Fruit fly (Drosophila melanogaster) whole organism, prepupa: ENCODE data around the gene Dok.

Experiments used
- Blimp-1 ChIP-seq: fragments of 200-800 bp; sonication (Bioruptor generic); optimal IDR thresholded peaks from 3 replicates; lab custom pipeline; 2017; ENCODE audit warnings: missing biosample characterization, missing genetic modification characterization, mild to moderate bottlenecking, moderate library complexity, missing genetic modification reagents
- CG11762 ChIP-seq: fragments of 200-800 bp; sonication (Bioruptor generic); optimal IDR thresholded peaks from 3 replicates; lab custom pipeline; 2016; ENCODE audit warnings: missing biosample characterization, missing genetic modification characterization; ENCODE audit not compliant: insufficient read depth
- CG1621 ChIP-seq: fragments of 200-800 bp; sonication (Bioruptor generic); optimal IDR thresholded peaks from 3 replicates; lab custom pipeline; 2018; ENCODE audit warnings: missing biosample characterization, mild to moderate bottlenecking, missing genetic modification characterization
- Ets21C ChIP-seq: fragments of 200-800 bp; sonication (Bioruptor generic); optimal IDR thresholded peaks from 3 replicates; lab custom pipeline; 2016; ENCODE audit warnings: missing biosample characterization, missing genetic modification characterization
- Gug ChIP-seq: fragments of 200-800 bp; sonication (Bioruptor generic); IDR thresholded peaks from 2 replicates; pipeline ENCODE4 v1.3.6; 2022; ENCODE audit warnings: missing biosample characterization, missing genetic modification characterization
- Hr4 ChIP-seq: fragments of 200-800 bp; sonication (Bioruptor generic); optimal IDR thresholded peaks from 3 replicates; lab custom pipeline; 2016; ENCODE audit warnings: missing biosample characterization, missing genetic modification characterization
- Lpt ChIP-seq: fragments of 200-800 bp; sonication (Bioruptor generic); optimal IDR thresholded peaks from 3 replicates; lab custom pipeline; 2016; ENCODE audit warnings: missing biosample characterization, missing genetic modification characterization
- dsx ChIP-seq: fragments of 200-800 bp; optimal IDR thresholded peaks from 3 replicates; lab custom pipeline; 2019; ENCODE audit warnings: missing biosample characterization, mild to moderate bottlenecking, missing genetic modification characterization, moderate library complexity; ENCODE audit not compliant: poor library complexity, severe bottlenecking
- lz ChIP-seq: fragments of 200-800 bp; sonication (Bioruptor generic); optimal IDR thresholded peaks from 3 replicates; lab custom pipeline; 2016; ENCODE audit warnings: missing biosample characterization, missing genetic modification characterization

dm6 chrX:7300356-7300721 lies 23.7 kb upstream of the Dok start:
- TF ChIP-seq Hr4 (GFP tag; lab: Kevin White, UChicago) = peak; percentile 15
- no peak for TF ChIP-seq Lpt (GFP tag; lab: Kevin White, UChicago)
- TF ChIP-seq Ets21C (GFP tag; lab: Kevin White, UChicago) = peak; percentile 12
- TF ChIP-seq CG11762 (GFP tag; lab: Kevin White, UChicago) = no peak
- peak; percentile 83 for TF ChIP-seq dsx (GFP tag; lab: Kevin White, UChicago)
- peak; percentile 32 for TF ChIP-seq Gug (GFP tag; lab: Robert Waterston, UW)
- peak; percentile 21 for TF ChIP-seq lz (GFP tag; lab: Kevin White, UChicago)
- peak; percentile 24 for TF ChIP-seq Blimp-1
- peak; percentile 9 for TF ChIP-seq CG1621 (tag; lab: Kevin White, UChicago)
